Worm (Caenorhabditis elegans) whole organism, early embryonic: ENCODE data around the gene hum-2.
A peak's percentile ranks its signal among the peaks of the same experiment; 100 is the strongest.

Experiments used
- B0310.2 ChIP-seq: sonication (generic microtip); optimal IDR thresholded peaks from 2 replicates; lab custom pipeline; 2016; ENCODE audit warnings: mild to moderate bottlenecking, missing genetic modification characterization, missing compliant biosample characterization
- F13C5.2 ChIP-seq: sonication (generic microtip); optimal IDR thresholded peaks from 2 replicates; lab custom pipeline; 2017; ENCODE audit warnings: mild to moderate bottlenecking, missing genetic modification characterization, inconsistent platforms, missing compliant biosample characterization
- aly-1 ChIP-seq: sonication (generic microtip); optimal IDR thresholded peaks from 2 replicates; lab custom pipeline; 2016; ENCODE audit warnings: missing genetic modification characterization, missing compliant biosample characterization
- ama-1 ChIP-seq: fragments of 150-350 bp; optimal IDR thresholded peaks from 2 replicates; lab custom pipeline; 2014
- ceh-13 ChIP-seq: fragments of 200-800 bp; sonication (Bioruptor generic); optimal IDR thresholded peaks from 2 replicates; lab custom pipeline; 2018; ENCODE audit warnings: mild to moderate bottlenecking, missing genetic modification characterization, missing compliant biosample characterization
- ceh-36 ChIP-seq: sonication (generic microtip); optimal IDR thresholded peaks from 2 replicates; lab custom pipeline; 2016; ENCODE audit warnings: missing genetic modification characterization, inconsistent platforms, missing compliant biosample characterization
- ets-7 ChIP-seq: sonication (generic microtip); optimal IDR thresholded peaks from 2 replicates; lab custom pipeline; 2016; ENCODE audit warnings: missing genotype, missing genetic modification characterization, missing compliant biosample characterization
- flt-1 ChIP-seq: fragments of 200-800 bp; sonication (Bioruptor generic); IDR thresholded peaks from 2 replicates; pipeline ENCODE4 v1.3.6; 2022; ENCODE audit warnings: missing genetic modification characterization, missing compliant biosample characterization
- hmbx-1 ChIP-seq: sonication (generic microtip); optimal IDR thresholded peaks from 2 replicates; lab custom pipeline; 2016; ENCODE audit warnings: mild to moderate bottlenecking, missing genetic modification characterization, missing compliant biosample characterization
- hmg-4 ChIP-seq: fragments of 200-800 bp; sonication (Bioruptor generic); optimal IDR thresholded peaks from 2 replicates; lab custom pipeline; 2018; ENCODE audit warnings: mild to moderate bottlenecking, missing genetic modification characterization, missing compliant biosample characterization
- hnd-1 ChIP-seq: sonication (generic microtip); optimal IDR thresholded peaks from 2 replicates; lab custom pipeline; 2016; ENCODE audit warnings: missing genetic modification characterization, missing compliant biosample characterization
- pes-1 ChIP-seq: fragments of 200-800 bp; sonication (Bioruptor generic); IDR thresholded peaks from 2 replicates; pipeline ENCODE4 v1.3.6; 2022; ENCODE audit warnings: missing genetic modification reagents, missing genetic modification characterization, missing compliant biosample characterization
- scrt-1 ChIP-seq: fragments of 200-800 bp; sonication (Bioruptor generic); IDR thresholded peaks from 2 replicates; pipeline ENCODE4 v1.3.6; 2022; ENCODE audit warnings: missing genetic modification characterization, missing compliant biosample characterization
- sea-1 ChIP-seq: fragments of 200-800 bp; sonication (Bioruptor generic); conservative IDR thresholded peaks from 2 replicates; pipeline ENCODE4 v1.3.6; 2022; ENCODE audit warnings: missing genetic modification characterization, missing compliant biosample characterization
- tbx-11 ChIP-seq: fragments of 200-800 bp; sonication (Bioruptor generic); IDR thresholded peaks from 2 replicates; pipeline ENCODE4 v1.3.6; 2022; ENCODE audit warnings: missing genetic modification characterization, missing compliant biosample characterization
- tbx-37 ChIP-seq: fragments of 200-800 bp; sonication (Bioruptor generic); conservative IDR thresholded peaks from 2 replicates; pipeline ENCODE4 v1.3.6; 2022; ENCODE audit warnings: missing genetic modification reagents, missing genetic modification characterization, missing compliant biosample characterization
- tra-4 ChIP-seq: sonication (generic microtip); optimal IDR thresholded peaks from 2 replicates; lab custom pipeline; 2017; ENCODE audit warnings: missing genetic modification characterization, missing compliant biosample characterization

hum-2 gene

DNA sequence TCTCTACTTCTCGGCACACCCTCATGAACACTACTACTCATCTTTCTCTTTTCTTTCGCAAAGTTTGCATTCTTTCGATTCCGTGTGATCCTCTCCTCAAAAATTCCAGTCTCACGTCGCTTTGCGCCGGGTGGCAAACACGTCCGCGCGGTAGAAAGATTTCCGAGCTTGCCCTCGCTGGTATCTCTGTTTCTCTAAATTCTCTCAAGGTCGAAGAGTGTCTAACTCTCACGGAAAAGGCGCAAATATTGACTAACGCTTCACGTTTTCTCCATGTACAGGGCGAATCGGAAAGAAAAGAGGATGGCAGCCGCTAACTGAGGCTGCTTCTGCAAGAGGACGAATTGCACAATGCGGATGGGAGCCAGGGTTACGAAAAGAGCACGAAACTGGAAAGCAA, 36.8 kb downstream of the hum-2 start:
- TF ChIP-seq hmg-4 (GFP tag; lab: Kevin White, UChicago), result peak; percentile 66
- TF ChIP-seq hmbx-1 (tag; lab: Kevin White, UChicago), result no peak
- TF ChIP-seq tra-4 (tag; lab: Kevin White, UChicago), result no peak
- TF ChIP-seq sea-1, result no peak

DNA sequence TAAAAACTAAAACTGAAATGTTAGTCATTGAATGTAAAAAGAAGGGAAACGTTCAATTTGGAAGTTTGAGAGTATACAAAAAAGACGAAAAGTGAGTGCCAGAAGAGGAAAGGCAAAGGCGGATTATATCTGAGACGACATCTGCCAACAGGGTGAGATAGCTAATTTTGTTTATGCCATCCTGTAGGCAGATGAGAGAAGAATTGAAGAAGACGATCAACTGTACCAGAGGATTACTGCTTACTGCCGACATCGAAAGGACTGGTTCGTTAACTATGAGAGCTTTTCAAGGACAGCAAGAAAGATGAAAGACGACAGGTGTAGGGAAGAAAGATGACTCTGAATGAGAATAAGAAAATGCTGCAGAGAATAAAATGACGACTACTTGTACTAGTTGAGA, 37.6 kb downstream of the hum-2 start:
- TF ChIP-seq tra-4 (tag; lab: Kevin White, UChicago) (no peak), ceh-13 (no peak), tbx-11 (GFP tag; lab: Robert Waterston, UW) (no peak), hnd-1 (tag; lab: Kevin White, UChicago) (no peak), F13C5.2 (tag; lab: Kevin White, UChicago) (no peak), ets-7 (tag; lab: Kevin White, UChicago) (no peak), sea-1 (no peak), hmg-4 (GFP tag; lab: Kevin White, UChicago) (no peak), ama-1 (no peak), B0310.2 (tag; lab: Kevin White, UChicago) (no peak), aly-1 (tag; lab: Kevin White, UChicago) (no peak), tbx-37 (no peak), scrt-1 (GFP tag; lab: Robert Waterston, UW) (no peak), hmbx-1 (tag; lab: Kevin White, UChicago) (no peak), pes-1 (GFP tag; lab: Robert Waterston, UW) (no peak), ceh-36 (tag; lab: Kevin White, UChicago) (no peak)

DNA sequence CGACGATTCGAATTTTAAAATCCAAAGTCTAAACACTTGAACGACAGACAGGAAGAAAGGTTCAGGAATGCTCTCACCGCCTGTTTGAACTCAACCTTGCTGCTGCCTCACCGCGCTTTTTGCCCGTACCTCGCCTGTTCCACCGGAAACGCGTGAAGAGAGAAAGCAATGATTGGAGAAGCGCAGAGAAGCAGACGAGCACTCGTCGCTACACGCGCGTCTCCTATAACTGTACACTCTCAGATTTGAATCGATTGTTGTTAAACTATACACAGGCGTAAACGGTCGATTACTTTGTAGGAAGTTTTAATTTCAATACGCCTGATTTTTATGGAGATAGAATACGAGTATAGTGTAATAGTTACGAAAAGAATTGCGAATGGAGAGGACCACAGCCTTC, 38.5 kb downstream of the hum-2 start:
- TF ChIP-seq ets-7 (tag; lab: Kevin White, UChicago) (peak; percentile 51), pes-1 (GFP tag; lab: Robert Waterston, UW) (no peak), F13C5.2 (tag; lab: Kevin White, UChicago) (peak; percentile 25), B0310.2 (tag; lab: Kevin White, UChicago) (no peak), hmg-4 (GFP tag; lab: Kevin White, UChicago) (peak; percentile 19), ceh-13 (no peak)

DNA sequence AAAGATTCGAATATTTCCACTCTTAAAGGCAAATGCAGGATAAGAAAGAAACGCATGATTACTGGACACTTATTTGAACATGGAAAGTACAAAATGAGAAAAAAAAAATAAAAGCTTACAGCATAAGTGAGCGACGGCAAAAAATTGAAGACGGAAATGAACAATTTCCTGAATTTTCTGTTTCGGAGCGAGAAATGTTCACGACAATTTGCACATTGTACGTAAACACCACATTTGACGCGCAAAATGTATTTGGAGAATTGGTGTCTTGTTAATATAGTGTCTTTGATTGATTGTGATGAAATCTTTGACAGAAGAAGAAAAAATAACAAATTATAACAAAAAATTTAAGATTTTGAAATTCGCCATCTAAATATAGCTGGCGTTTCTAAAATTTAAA, 39.6 kb downstream of the hum-2 start, which contains the start of gene F36D4.5:
TSS of gene F36D4.5 (minus strand) at position 225 of the 400 bp plus-strand sequence.
- TF ChIP-seq aly-1 (tag; lab: Kevin White, UChicago) (no peak), ceh-36 (tag; lab: Kevin White, UChicago) (no peak), F13C5.2 (tag; lab: Kevin White, UChicago) (no peak), hnd-1 (tag; lab: Kevin White, UChicago) (no peak), tbx-37 (no peak), ceh-13 (no peak), pes-1 (GFP tag; lab: Robert Waterston, UW) (no peak), scrt-1 (GFP tag; lab: Robert Waterston, UW) (no peak), tra-4 (tag; lab: Kevin White, UChicago) (no peak), B0310.2 (tag; lab: Kevin White, UChicago) (no peak), tbx-11 (GFP tag; lab: Robert Waterston, UW) (no peak)

DNA sequence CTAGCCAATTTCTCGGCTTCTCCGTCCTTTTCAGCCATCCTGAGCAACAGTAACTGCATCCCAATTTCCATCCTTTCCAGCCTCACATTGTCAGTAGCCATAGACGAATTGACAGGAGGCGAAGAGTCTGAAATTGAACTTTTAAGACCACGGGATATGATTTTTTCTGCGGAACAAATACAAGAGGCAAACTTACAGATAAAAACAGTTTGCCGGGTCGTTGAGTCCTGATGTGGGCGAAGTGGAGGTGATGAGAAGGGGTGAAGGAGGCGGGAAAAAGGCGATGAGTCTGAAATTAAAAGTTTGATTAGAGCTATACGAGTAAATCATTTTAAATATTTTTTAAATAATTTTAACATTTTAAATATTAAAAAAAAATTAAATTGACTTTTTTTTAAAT, 41.1 kb downstream of the hum-2 start, which contains the start of gene F36D4.6:
TSS of gene F36D4.6 (minus strand) at position 101 of the 400 bp plus-strand sequence.
- TF ChIP-seq hnd-1 (tag; lab: Kevin White, UChicago) (no peak), ceh-13 (no peak), tra-4 (tag; lab: Kevin White, UChicago) (no peak), scrt-1 (GFP tag; lab: Robert Waterston, UW) (no peak), ceh-36 (tag; lab: Kevin White, UChicago) (no peak), hmg-4 (GFP tag; lab: Kevin White, UChicago) (no peak), B0310.2 (tag; lab: Kevin White, UChicago) (no peak), pes-1 (GFP tag; lab: Robert Waterston, UW) (no peak), aly-1 (tag; lab: Kevin White, UChicago) (no peak), flt-1 (no peak), tbx-11 (GFP tag; lab: Robert Waterston, UW) (no peak), hmbx-1 (tag; lab: Kevin White, UChicago) (no peak), ets-7 (tag; lab: Kevin White, UChicago) (no peak), sea-1 (no peak), ama-1 (no peak), tbx-37 (no peak), F13C5.2 (tag; lab: Kevin White, UChicago) (no peak)

DNA sequence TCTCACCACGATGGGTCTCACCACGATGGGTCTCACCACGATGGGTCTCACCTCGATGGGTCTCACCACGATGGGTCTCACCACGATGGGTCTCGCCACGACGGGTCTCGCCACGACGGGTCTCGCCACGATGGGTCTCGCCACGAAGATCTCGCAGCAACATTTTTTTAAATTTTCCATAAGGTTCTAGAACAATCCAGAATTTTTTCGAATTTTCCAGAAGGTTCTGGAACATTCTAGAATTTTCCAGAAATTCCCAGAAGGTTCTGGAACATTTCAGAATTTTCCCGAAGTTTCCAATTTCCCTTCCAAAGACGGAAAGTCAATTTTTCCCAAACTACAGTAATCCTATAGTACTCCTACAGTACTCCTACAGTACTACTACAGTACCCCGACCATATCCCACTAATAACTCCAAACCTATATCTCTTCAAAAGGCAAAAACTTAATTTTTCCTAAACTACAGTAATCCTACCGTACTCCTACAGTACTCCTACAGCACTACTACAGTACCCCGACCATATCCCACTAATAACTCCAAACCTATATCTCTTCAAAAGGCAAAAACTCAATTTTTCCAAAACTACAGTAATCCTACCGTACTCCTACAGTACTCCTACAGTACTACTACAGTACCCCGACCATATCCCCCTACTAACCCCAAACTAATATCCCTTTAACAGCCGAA, 53.5 kb downstream of the hum-2 start, which contains the start of gene Y54B9A.1:
TSS of gene Y54B9A.1 (minus strand) at position 235 of the 688 bp plus-strand sequence.
- TF ChIP-seq tbx-11 (GFP tag; lab: Robert Waterston, UW), result 0 out of 2 replicates have a peak, but pooled peaks have one; percentile 42

DNA sequence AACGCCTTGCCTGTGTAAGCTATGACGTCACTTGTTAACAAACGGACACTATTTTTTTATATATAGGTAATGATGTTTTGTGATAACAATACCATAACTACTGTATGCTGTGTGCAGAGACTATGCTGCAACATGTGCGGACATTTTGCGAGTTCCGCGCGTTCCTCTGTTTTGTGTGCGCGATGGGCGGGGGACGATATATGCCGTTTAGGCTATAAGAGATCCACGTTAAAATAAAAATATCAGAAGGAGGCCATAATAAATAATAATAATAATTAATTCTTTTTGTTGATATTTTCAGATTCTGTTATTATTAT, 54.0 kb downstream of the hum-2 start:
- TF ChIP-seq hmg-4 (GFP tag; lab: Kevin White, UChicago), result no peak
- no peak for TF ChIP-seq tra-4 (tag; lab: Kevin White, UChicago)
- TF ChIP-seq tbx-11 (GFP tag; lab: Robert Waterston, UW), result no peak
- no peak for TF ChIP-seq B0310.2 (tag; lab: Kevin White, UChicago)
- no peak for TF ChIP-seq hmbx-1 (tag; lab: Kevin White, UChicago)
- no peak for TF ChIP-seq tbx-37
- TF ChIP-seq flt-1, result no peak
- TF ChIP-seq pes-1 (GFP tag; lab: Robert Waterston, UW), result no peak
- TF ChIP-seq sea-1, result no peak
- TF ChIP-seq scrt-1 (GFP tag; lab: Robert Waterston, UW), result no peak
- TF ChIP-seq ets-7 (tag; lab: Kevin White, UChicago), result no peak
- TF ChIP-seq hnd-1 (tag; lab: Kevin White, UChicago), result no peak
- TF ChIP-seq ceh-36 (tag; lab: Kevin White, UChicago), result no peak
- TF ChIP-seq aly-1 (tag; lab: Kevin White, UChicago), result no peak
- TF ChIP-seq ceh-13, result no peak
- TF ChIP-seq ama-1, result no peak
- no peak for TF ChIP-seq F13C5.2 (tag; lab: Kevin White, UChicago)
